Worm (Caenorhabditis elegans) whole organism, L1 larva: Measurements from ENCODE around the gene C45G9.6.

ENCODE experiments used
- C34B4.2 ChIP-seq: sonication (generic microtip); optimal IDR thresholded peaks from 2 replicates; lab custom pipeline; 2017; ENCODE audit warnings: mild to moderate bottlenecking, missing genetic modification characterization, missing compliant biosample characterization
- F16B12.6 ChIP-seq: fragments of 150-350 bp; optimal IDR thresholded peaks from 2 replicates; lab custom pipeline; 2014; ENCODE audit warnings: missing biosample characterization, missing genetic modification characterization
- alr-1 ChIP-seq: fragments of 200-800 bp; sonication (Bioruptor generic); optimal IDR thresholded peaks from 2 replicates; lab custom pipeline; 2018; ENCODE audit warnings: borderline replicate concordance, mild to moderate bottlenecking, missing genetic modification characterization, missing compliant biosample characterization
- ama-1 ChIP-seq: fragments of 150-350 bp; optimal IDR thresholded peaks from 2 replicates; lab custom pipeline; 2014
- blmp-1 ChIP-seq: fragments of 150-350 bp; optimal IDR thresholded peaks from 2 replicates; lab custom pipeline; 2014; ENCODE audit warnings: missing biosample characterization, missing genetic modification characterization
- ceh-82 ChIP-seq, 3 experiments: fragments of 150-350 bp in 1 of 3; sonication (generic microtip) in 2 of 3; optimal IDR thresholded peaks; 2 replicates each; lab custom pipeline; 2014 to 2017; ENCODE audit warnings: missing biosample characterization in 3 of 3, missing genetic modification characterization in 3 of 3
- ces-1 ChIP-seq: fragments of 150-350 bp; optimal IDR thresholded peaks from 2 replicates; lab custom pipeline; 2014; ENCODE audit warnings: missing biosample characterization, missing genetic modification reagents, missing genetic modification characterization
- dsc-1 ChIP-seq: sonication (generic microtip); optimal IDR thresholded peaks from 2 replicates; lab custom pipeline; 2016; ENCODE audit warnings: mild to moderate bottlenecking, missing genetic modification characterization, missing compliant biosample characterization
- efl-1 ChIP-seq, 4 experiments: fragments of 150-350 bp; optimal IDR thresholded peaks in 3 of 4; peaks in 1 of 4; 1 replicate in 1 of 4; 2 replicates in 3 of 4; lab custom pipeline; 2014; ENCODE audit warnings: missing biosample characterization in 2 of 4, missing genetic modification characterization in 2 of 4, missing genetic modification reagents in 2 of 4
- egl-13 ChIP-seq: sonication (generic microtip); optimal IDR thresholded peaks from 2 replicates; lab custom pipeline; 2016; ENCODE audit warnings: missing genotype, missing genetic modification reagents, missing genetic modification characterization, missing compliant biosample characterization
- elt-2 ChIP-seq: sonication (generic microtip); optimal IDR thresholded peaks from 2 replicates; lab custom pipeline; 2016; ENCODE audit warnings: missing genetic modification characterization, mild to moderate bottlenecking, inconsistent platforms, missing compliant biosample characterization, missing genetic modification reagents
- elt-3 ChIP-seq, 6 experiments: fragments of 150-350 bp in 1 of 6; sonication (generic microtip); optimal IDR thresholded peaks; 2 replicates each; lab custom pipeline; 2017 to 2018; ENCODE audit warnings: missing biosample characterization in 6 of 6, missing genetic modification characterization in 6 of 6, inconsistent platforms in 1 of 6
- ets-5 ChIP-seq: fragments of 200-800 bp; sonication (Bioruptor generic); IDR thresholded peaks from 2 replicates; pipeline ENCODE4 v1.3.6; 2022; ENCODE audit warnings: missing genetic modification characterization, missing compliant biosample characterization
- fkh-4 ChIP-seq: sonication (generic microtip); optimal IDR thresholded peaks from 2 replicates; lab custom pipeline; 2016; ENCODE audit warnings: missing compliant biosample characterization, missing genetic modification characterization, borderline replicate concordance
- fkh-8 ChIP-seq: sonication (generic microtip); optimal IDR thresholded peaks from 2 replicates; lab custom pipeline; 2016; ENCODE audit warnings: mild to moderate bottlenecking, missing genetic modification characterization, missing compliant biosample characterization
- fos-1 ChIP-seq: fragments of 150-350 bp; optimal IDR thresholded peaks from 2 replicates; lab custom pipeline; 2014; ENCODE audit warnings: missing biosample characterization, missing genetic modification characterization
- hlh-17 ChIP-seq: fragments of 200-800 bp; sonication (Bioruptor generic); optimal IDR thresholded peaks from 2 replicates; lab custom pipeline; 2018; ENCODE audit warnings: missing genetic modification characterization, mild to moderate bottlenecking, missing compliant biosample characterization, moderate library complexity, borderline replicate concordance
- hpl-2 ChIP-seq: fragments of 150-350 bp; optimal IDR thresholded peaks from 2 replicates; lab custom pipeline; 2014; ENCODE audit warnings: missing biosample characterization, missing genetic modification reagents, missing genetic modification characterization
- jun-1 ChIP-seq: fragments of 150-350 bp; optimal IDR thresholded peaks from 2 replicates; lab custom pipeline; 2014; ENCODE audit warnings: missing biosample characterization, missing genetic modification reagents, missing genetic modification characterization
- lin-14 ChIP-seq: fragments of 200-800 bp; sonication (Bioruptor generic); optimal IDR thresholded peaks from 2 replicates; lab custom pipeline; 2018; ENCODE audit warnings: mild to moderate bottlenecking, missing genetic modification characterization, moderate library complexity, missing compliant biosample characterization
- lin-35 ChIP-seq, 2 experiments: fragments of 150-350 bp; optimal IDR thresholded peaks; 2 replicates each; lab custom pipeline; 2014; ENCODE audit warnings: missing biosample characterization in 2 of 2, missing genetic modification characterization in 2 of 2, missing genetic modification reagents in 2 of 2
- lin-39 ChIP-seq: fragments of 150-350 bp; optimal IDR thresholded peaks from 2 replicates; lab custom pipeline; 2014; ENCODE audit warnings: missing biosample characterization, missing genetic modification reagents, missing genetic modification characterization
- lir-3 ChIP-seq: sonication (generic microtip); optimal IDR thresholded peaks from 2 replicates; lab custom pipeline; 2016; ENCODE audit warnings: mild to moderate bottlenecking, missing genetic modification characterization, moderate library complexity, missing compliant biosample characterization; ENCODE audit not compliant: poor library complexity
- lsy-2 ChIP-seq, 2 experiments: fragments of 150-350 bp; optimal IDR thresholded peaks; 2 replicates each; lab custom pipeline; 2014; ENCODE audit warnings: missing biosample characterization in 2 of 2, missing genetic modification characterization in 2 of 2
- mab-9 ChIP-seq: fragments of 200-800 bp; sonication (Bioruptor generic); IDR thresholded peaks from 2 replicates; pipeline ENCODE4 v1.3.6; 2022; ENCODE audit warnings: missing genetic modification reagents, missing genetic modification characterization, missing compliant biosample characterization
- mdl-1 ChIP-seq, 2 experiments: fragments of 150-350 bp; optimal IDR thresholded peaks; 2 replicates each; lab custom pipeline; 2014 to 2017; ENCODE audit warnings: missing biosample characterization in 2 of 2, missing genetic modification characterization in 2 of 2, inconsistent platforms in 1 of 2
- mep-1 ChIP-seq: fragments of 150-350 bp; optimal IDR thresholded peaks from 2 replicates; lab custom pipeline; 2014; ENCODE audit warnings: missing biosample characterization, missing genetic modification characterization
- nhr-19 ChIP-seq: fragments of 200-800 bp; sonication (Bioruptor generic); conservative IDR thresholded peaks from 2 replicates; pipeline ENCODE4 v1.3.6; 2022; ENCODE audit warnings: missing genetic modification characterization, missing compliant biosample characterization
- nhr-20 ChIP-seq: sonication (generic microtip); optimal IDR thresholded peaks from 2 replicates; lab custom pipeline; 2016; ENCODE audit warnings: mild to moderate bottlenecking, missing genetic modification characterization, missing compliant biosample characterization
- nhr-28 ChIP-seq: fragments of 150-350 bp; optimal IDR thresholded peaks from 2 replicates; lab custom pipeline; 2014; ENCODE audit warnings: missing biosample characterization, missing genetic modification characterization
- nhr-47 ChIP-seq: sonication (generic microtip); optimal IDR thresholded peaks from 2 replicates; lab custom pipeline; 2016; ENCODE audit warnings: mild to moderate bottlenecking, missing genetic modification characterization, moderate library complexity, missing compliant biosample characterization
- nhr-76 ChIP-seq: sonication (generic microtip); optimal IDR thresholded peaks from 2 replicates; lab custom pipeline; 2017; ENCODE audit warnings: missing biosample characterization, missing genetic modification characterization
- nhr-85 ChIP-seq: sonication (generic microtip); peaks from one replicate; lab custom pipeline; 2016; ENCODE audit warnings: missing genetic modification characterization, inconsistent platforms, missing compliant biosample characterization
- nhr-90 ChIP-seq: sonication (generic microtip); optimal IDR thresholded peaks from 2 replicates; lab custom pipeline; 2016; ENCODE audit warnings: mild to moderate bottlenecking, missing genetic modification characterization, missing compliant biosample characterization; ENCODE audit not compliant: poor library complexity
- pag-3 ChIP-seq: sonication (generic microtip); optimal IDR thresholded peaks from 2 replicates; lab custom pipeline; 2017; ENCODE audit warnings: missing genetic modification characterization, mild to moderate bottlenecking, missing compliant biosample characterization, antibody characterized with exemption, borderline replicate concordance; ENCODE audit not compliant: insufficient read depth
- rnt-1 ChIP-seq: sonication (generic microtip); optimal IDR thresholded peaks from 2 replicates; lab custom pipeline; 2016; ENCODE audit warnings: mild to moderate bottlenecking, missing genetic modification characterization, moderate library complexity, missing compliant biosample characterization
- skn-1 ChIP-seq: fragments of 150-350 bp; optimal IDR thresholded peaks from 2 replicates; lab custom pipeline; 2014; ENCODE audit warnings: missing biosample characterization, missing genetic modification characterization
- snpc-4 ChIP-seq: fragments of 150-350 bp; optimal IDR thresholded peaks from 2 replicates; lab custom pipeline; 2014; ENCODE audit warnings: missing biosample characterization, missing genetic modification characterization
- swsn-7 ChIP-seq: sonication (generic microtip); optimal IDR thresholded peaks from 2 replicates; lab custom pipeline; 2016; ENCODE audit warnings: missing genetic modification characterization, missing compliant biosample characterization
- unc-30 ChIP-seq: sonication (generic microtip); optimal IDR thresholded peaks from 2 replicates; lab custom pipeline; 2017; ENCODE audit warnings: missing biosample characterization, missing genetic modification characterization
- unc-86 ChIP-seq: sonication (generic microtip); optimal IDR thresholded peaks from 2 replicates; lab custom pipeline; 2016; ENCODE audit warnings: missing genetic modification characterization, missing compliant biosample characterization
- unc-98 ChIP-seq: fragments of 200-800 bp; sonication (Bioruptor generic); IDR thresholded peaks from 2 replicates; pipeline ENCODE4 v1.3.6; 2022; ENCODE audit warnings: missing genetic modification characterization, missing compliant biosample characterization
- xbp-1 ChIP-seq: sonication (generic microtip); optimal IDR thresholded peaks from 2 replicates; lab custom pipeline; 2016; ENCODE audit warnings: missing genetic modification characterization, missing compliant biosample characterization
- zip-4 ChIP-seq: fragments of 200-800 bp; sonication (Bioruptor generic); optimal IDR thresholded peaks from 2 replicates; lab custom pipeline; 2018; ENCODE audit warnings: mild to moderate bottlenecking, missing genetic modification characterization, moderate library complexity, missing compliant biosample characterization
- ztf-4 ChIP-seq: fragments of 150-350 bp; optimal IDR thresholded peaks from 2 replicates; lab custom pipeline; 2014; ENCODE audit warnings: missing biosample characterization, missing genetic modification characterization

Gene C45G9.6

DNA sequence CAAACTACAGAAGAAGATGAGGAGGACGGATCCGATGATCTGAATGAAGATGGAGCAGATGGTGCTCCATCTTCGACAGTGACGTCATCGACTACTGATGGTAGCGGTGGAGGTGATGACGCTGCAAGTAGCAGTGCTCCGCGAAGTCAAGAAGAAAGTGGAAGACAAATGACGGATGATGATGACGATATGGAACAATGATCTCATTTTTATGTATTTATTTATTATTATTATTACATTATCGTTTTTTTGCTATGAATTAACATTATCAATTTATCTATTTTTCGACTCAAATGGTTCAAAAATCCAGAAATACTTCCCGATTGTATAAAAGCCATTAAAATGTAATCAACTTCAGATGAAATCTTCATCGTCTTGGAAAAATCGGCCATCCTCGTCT is 14.6 kb upstream of the C45G9.6 start, which contains the start of gene R144.3:
R144.3 (plus strand) TSS at position 301 of the 400 bp plus-strand sequence.
- TF ChIP-seq xbp-1 (tag; lab: Kevin White, UChicago) (no peak), nhr-20 (no peak), ces-1 (no peak), lin-39 (no peak), mab-9 (no peak), zip-4 (no peak), nhr-90 (tag; lab: Kevin White, UChicago) (no peak), egl-13 (tag; lab: Kevin White, UChicago) (no peak), nhr-85 (no peak), ets-5 (no peak), unc-30 (tag; lab: Kevin White, UChicago) (no peak), ama-1 (no peak), dsc-1 (tag; lab: Kevin White, UChicago) (no peak), nhr-76 (tag; lab: Kevin White, UChicago) (no peak), elt-2 (tag; lab: Kevin White, UChicago) (no peak), unc-98 (no peak)
- TF ChIP-seq, all 84 proteins: peak for 0

- TF ChIP-seq lir-3 (no peak), efl-1 (optimal IDR thresholded peaks at IDR 0.05; lab: Kevin White, UChicago) (no peak), efl-1 (GFP tag; optimal IDR thresholded peaks at IDR 0.05 in 1 of 2; lab: Kevin White, UChicago) (peak in 1 of 2 experiments; percentile 68)
Measured at ce11 chrIII:5022964-5023363, 13.3 kb upstream of the C45G9.6 start, which contains the start of gene R144.13. TSS of gene R144.13 (plus strand) at chrIII:5023264.

DNA sequence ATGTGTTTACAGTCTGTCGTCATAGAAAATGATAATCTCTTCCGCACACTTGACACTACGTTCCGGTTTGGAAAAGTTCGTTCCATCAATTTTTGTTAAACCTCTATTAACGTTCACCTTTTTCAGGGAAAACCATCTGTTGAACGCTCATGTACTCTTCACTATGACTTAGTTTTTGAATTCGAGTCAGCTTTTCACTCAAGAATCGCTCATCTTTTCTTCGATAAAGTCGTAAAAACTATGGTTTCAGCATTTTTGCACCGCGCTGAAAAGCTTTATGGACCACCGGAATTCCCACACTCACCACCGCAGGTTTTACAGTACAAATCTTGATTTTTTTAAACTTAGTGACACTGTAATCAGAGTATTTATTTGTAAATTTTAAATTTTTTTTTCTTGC is 12.6 kb upstream of the C45G9.6 start:
- TF ChIP-seq alr-1 (tag; lab: Kevin White, UChicago) (no peak), ztf-4 (peak; percentile 32), C34B4.2 (tag; lab: Kevin White, UChicago) (no peak), fos-1 (tag; lab: Kevin White, UChicago) (no peak), nhr-28 (tag; lab: Kevin White, UChicago) (no peak), lin-39 (no peak), fkh-4 (no peak), nhr-47 (tag; lab: Kevin White, UChicago) (no peak), lin-35 (GFP tag; optimal IDR thresholded peaks at IDR 0.05; lab: Kevin White, UChicago) (no peak), snpc-4 (tag; lab: Kevin White, UChicago) (no peak), nhr-76 (tag; lab: Kevin White, UChicago) (no peak), hpl-2 (GFP tag; lab: Kevin White, UChicago) (no peak), nhr-85 (peak; percentile 26), swsn-7 (tag; lab: Kevin White, UChicago) (no peak)

DNA sequence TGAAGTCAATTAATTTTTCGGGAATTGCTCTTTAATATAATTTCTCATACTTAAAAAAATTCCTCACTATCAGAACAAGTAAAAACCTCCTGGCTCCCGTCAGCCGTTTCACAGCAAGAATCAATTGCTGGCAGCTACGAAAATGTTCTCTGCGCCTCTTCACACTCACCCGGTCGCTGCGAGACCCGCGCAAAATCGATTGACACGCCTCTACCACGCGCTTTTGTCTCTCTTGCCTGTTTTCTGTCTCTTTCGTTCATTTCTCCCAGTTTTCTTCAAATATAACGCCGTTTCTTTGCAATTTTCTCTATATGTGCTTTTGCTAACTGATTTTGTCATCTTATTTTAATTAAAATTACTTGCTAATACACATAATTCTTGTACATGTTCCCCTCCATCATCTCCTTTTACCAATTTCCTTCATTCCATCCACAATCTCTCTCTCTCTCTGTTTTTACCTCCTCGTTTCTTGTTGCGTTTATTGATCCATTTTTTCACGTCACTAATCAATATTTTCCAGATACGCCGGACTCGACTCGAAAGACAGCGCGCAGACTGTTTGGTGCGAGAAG is 11.8 kb upstream of the C45G9.6 start, which contains the start of gene pcf-11:
pcf-11 (plus strand) TSS at position 522 of the 572 bp plus-strand sequence.
- TF ChIP-seq blmp-1 (peak; percentile 13), ztf-4 (no peak), lsy-2 (tag; optimal IDR thresholded peaks at IDR 0.05; lab: Kevin White, UChicago) (peak; percentile 43 to 78), unc-86 (peak; percentile 53), ama-1 (peak; percentile 53), fkh-8 (tag; lab: Kevin White, UChicago) (peak; percentile 40), alr-1 (tag; lab: Kevin White, UChicago) (no peak), jun-1 (tag; lab: Kevin White, UChicago) (peak; percentile 10), F16B12.6 (tag; lab: Kevin White, UChicago) (peak; percentile 35), rnt-1 (tag; lab: Kevin White, UChicago) (peak; percentile 63), hlh-17 (no peak), elt-3 (tag; optimal IDR thresholded peaks at IDR 0.05; lab: Kevin White, UChicago) (peak in 2 of 6 experiments; percentile 5 to 8), lir-3 (peak; percentile 43), pag-3 (no peak), efl-1 (optimal IDR thresholded peaks at IDR 0.05; lab: Kevin White, UChicago) (peak; percentile 66 to 71), efl-1 (GFP tag; optimal IDR thresholded peaks at IDR 0.05 in 1 of 2; lab: Kevin White, UChicago) (peak; percentile 54 to 96), mdl-1 (tag; optimal IDR thresholded peaks at IDR 0.05; lab: Kevin White, UChicago) (peak in 1 of 2 experiments; percentile 80), nhr-19 (GFP tag; lab: Robert Waterston, UW) (peak; percentile 41; the same call in 1 of the 2 replicates), mep-1 (peak; percentile 33), dsc-1 (tag; lab: Kevin White, UChicago) (peak; percentile 25), unc-30 (tag; lab: Kevin White, UChicago) (no peak), skn-1 (tag; lab: Kevin White, UChicago) (peak; percentile 58), nhr-47 (tag; lab: Kevin White, UChicago) (peak; percentile 47), ceh-82 (tag; optimal IDR thresholded peaks at IDR 0.05; lab: Kevin White, UChicago) (peak; percentile 24 to 84 (median 40)), lin-14 (GFP tag; lab: Kevin White, UChicago) (peak; percentile 74)
